Fruit fly (Drosophila melanogaster) whole organism, embryonic: ENCODE measurements around the gene CG5968.

Source experiments
- Awh ChIP-seq: fragments of 200-800 bp; sonication (Bioruptor generic); IDR thresholded peaks from 2 replicates; pipeline ENCODE4, ENCODE4 v1.3.6; 2022; ENCODE audit warnings: missing biosample characterization, missing genetic modification characterization
- BEAF-32 ChIP-seq: fragments of 200-800 bp; sonication (Bioruptor generic); optimal IDR thresholded peaks from 3 replicates; lab custom pipeline; 2017; ENCODE audit warnings: missing biosample characterization, missing genetic modification characterization, mild to moderate bottlenecking, moderate library complexity, missing genetic modification reagents
- CG10431 ChIP-seq: fragments of 200-800 bp; sonication (Bioruptor generic); optimal IDR thresholded peaks from 3 replicates; lab custom pipeline; 2018; ENCODE audit warnings: missing biosample characterization, mild to moderate bottlenecking, missing genetic modification characterization
- CG11398 ChIP-seq: fragments of 200-800 bp; sonication (Bioruptor generic); optimal IDR thresholded peaks from 2 replicates; lab custom pipeline; 2016; ENCODE audit warnings: missing biosample characterization, missing genetic modification characterization
- CG14014 ChIP-seq: fragments of 200-800 bp; sonication (Bioruptor generic); IDR thresholded peaks from 2 replicates; pipeline ENCODE4 v1.3.6; 2022; ENCODE audit warnings: missing biosample characterization, missing genetic modification characterization
- CG14441 ChIP-seq: fragments of 200-800 bp; sonication (Bioruptor generic); IDR thresholded peaks from 2 replicates; pipeline ENCODE4 v1.3.6; 2022; ENCODE audit warnings: missing biosample characterization, missing genetic modification characterization
- CG16779 ChIP-seq: fragments of 200-800 bp; sonication (Bioruptor generic); IDR thresholded peaks from 2 replicates; pipeline ENCODE4 v1.3.6; 2022; ENCODE audit warnings: missing biosample characterization, missing genetic modification characterization
- CG17385 ChIP-seq: fragments of 200-800 bp; sonication (Bioruptor generic); optimal IDR thresholded peaks from 3 replicates; lab custom pipeline; 2018; ENCODE audit warnings: missing biosample characterization, mild to moderate bottlenecking, missing genetic modification characterization
- CG18476 ChIP-seq: fragments of 200-800 bp; sonication (Bioruptor generic); optimal IDR thresholded peaks from 2 replicates; lab custom pipeline; 2016; ENCODE audit warnings: missing biosample characterization, mild to moderate bottlenecking, missing genetic modification characterization
- CG2129 ChIP-seq: fragments of 200-800 bp; sonication (Bioruptor generic); IDR thresholded peaks from 2 replicates; pipeline ENCODE4 v1.3.6; 2022; ENCODE audit warnings: missing biosample characterization, missing genetic modification characterization; ENCODE audit not compliant: partially characterized antibody
- CG2678 ChIP-seq: fragments of 200-800 bp; sonication (Bioruptor generic); optimal IDR thresholded peaks from 3 replicates; lab custom pipeline; 2019; ENCODE audit warnings: missing biosample characterization, mild to moderate bottlenecking, missing genetic modification characterization, moderate library complexity
- CG32772 ChIP-seq: fragments of 200-800 bp; sonication (Bioruptor generic); IDR thresholded peaks from 2 replicates; pipeline ENCODE4 v1.3.6; 2022; ENCODE audit warnings: missing biosample characterization, missing genetic modification characterization
- CG34376 ChIP-seq: fragments of 200-800 bp; sonication (Bioruptor generic); optimal IDR thresholded peaks from 2 replicates; lab custom pipeline; 2018; ENCODE audit warnings: missing biosample characterization, mild to moderate bottlenecking, missing genetic modification characterization
- CG8359 ChIP-seq: fragments of 200-800 bp; sonication (Bioruptor generic); optimal IDR thresholded peaks from 2 replicates; lab custom pipeline; 2017; ENCODE audit warnings: missing biosample characterization, mild to moderate bottlenecking, missing genetic modification characterization, borderline replicate concordance
- CkIIα-i1 ChIP-seq: fragments of 200-800 bp; sonication (Bioruptor generic); IDR thresholded peaks from 2 replicates; pipeline ENCODE4 v1.3.6; 2022; ENCODE audit warnings: missing biosample characterization, missing genetic modification characterization
- D ChIP-seq, 2 experiments: fragments of 200-800 bp in 1 of 2; fragments of >200 bp in 1 of 2; sonication (Bioruptor generic) in 1 of 2; optimal IDR thresholded peaks; 2 replicates in 1 of 2; 3 replicates in 1 of 2; lab custom pipeline; 2017; ENCODE audit warnings: mild to moderate bottlenecking in 1 of 2, missing biosample characterization in 1 of 2, missing genetic modification characterization in 1 of 2, missing genetic modification reagents in 1 of 2
- ERR ChIP-seq: fragments of 200-800 bp; sonication (Bioruptor generic); optimal IDR thresholded peaks from 2 replicates; lab custom pipeline; 2016; ENCODE audit warnings: missing biosample characterization, missing genetic modification characterization
- Hey ChIP-seq: fragments of 200-800 bp; sonication (Bioruptor generic); optimal IDR thresholded peaks from 3 replicates; lab custom pipeline; 2018; ENCODE audit warnings: missing biosample characterization, mild to moderate bottlenecking, missing genetic modification characterization
- NC2α ChIP-seq: fragments of 200-800 bp; sonication (Bioruptor generic); optimal IDR thresholded peaks from 2 replicates; lab custom pipeline; 2016; ENCODE audit warnings: missing biosample characterization, missing genetic modification characterization
- Pdp1 ChIP-seq, 2 experiments: fragments of 200-800 bp; sonication (Bioruptor generic); optimal IDR thresholded peaks; 3 replicates each; lab custom pipeline; 2016; ENCODE audit warnings: missing biosample characterization in 2 of 2, missing genetic modification characterization in 2 of 2, mild to moderate bottlenecking in 1 of 2, moderate library complexity in 1 of 2
- Sox100B ChIP-seq: fragments of 200-800 bp; sonication (Bioruptor generic); optimal IDR thresholded peaks from 3 replicates; lab custom pipeline; 2018; ENCODE audit warnings: missing biosample characterization, mild to moderate bottlenecking, missing genetic modification characterization
- TFAM ChIP-seq: fragments of 200-800 bp; sonication (Bioruptor generic); optimal IDR thresholded peaks from 2 replicates; lab custom pipeline; 2017; ENCODE audit warnings: missing biosample characterization, missing genetic modification characterization, inconsistent platforms
- Xbp1 ChIP-seq: fragments of 200-800 bp; sonication (Bioruptor generic); optimal IDR thresholded peaks from 3 replicates; lab custom pipeline; 2016; ENCODE audit warnings: missing biosample characterization, mild to moderate bottlenecking, missing genetic modification characterization
- abd-A ChIP-seq: fragments of 200-800 bp; sonication (Bioruptor generic); optimal IDR thresholded peaks from 3 replicates; lab custom pipeline; 2019; ENCODE audit warnings: missing biosample characterization, mild to moderate bottlenecking, missing genetic modification characterization, moderate library complexity
- aop ChIP-seq: fragments of 200-800 bp; sonication (Bioruptor generic); IDR thresholded peaks from 2 replicates; pipeline ENCODE4 v1.3.6; 2022; ENCODE audit warnings: missing biosample characterization, missing genetic modification characterization
- ato ChIP-seq: fragments of 200-800 bp; sonication (Bioruptor generic); IDR thresholded peaks from 2 replicates; pipeline ENCODE4 v1.3.6; 2022; ENCODE audit warnings: missing biosample characterization, missing genetic modification characterization; ENCODE audit not compliant: partially characterized antibody
- br ChIP-seq: fragments of >200 bp; optimal IDR thresholded peaks from 2 replicates; lab custom pipeline; 2017
- chm ChIP-seq: fragments of 200-800 bp; sonication (Bioruptor generic); IDR thresholded peaks from 2 replicates; pipeline ENCODE4 v1.3.6; 2022; ENCODE audit warnings: missing biosample characterization, missing genetic modification characterization
- chn ChIP-seq: fragments of 200-800 bp; sonication (Bioruptor generic); optimal IDR thresholded peaks from 2 replicates; lab custom pipeline; 2016; ENCODE audit warnings: missing biosample characterization, missing genetic modification characterization
- corto ChIP-seq: fragments of 200-800 bp; sonication (Bioruptor generic); optimal IDR thresholded peaks from 2 replicates; lab custom pipeline; 2016; ENCODE audit warnings: missing biosample characterization, mild to moderate bottlenecking, missing genetic modification characterization, moderate library complexity
- dpn ChIP-seq, 2 experiments: fragments of 200-800 bp; sonication (Bioruptor generic); optimal IDR thresholded peaks; 3 replicates each; lab custom pipeline; 2016; ENCODE audit warnings: missing biosample characterization in 2 of 2, missing genetic modification characterization in 2 of 2
- ftz-f1 ChIP-seq: fragments of 200-800 bp; sonication (Bioruptor generic); optimal IDR thresholded peaks from 2 replicates; lab custom pipeline; 2016; ENCODE audit warnings: missing biosample characterization, missing genetic modification characterization
- fu2 ChIP-seq: fragments of 200-800 bp; sonication (Bioruptor generic); optimal IDR thresholded peaks from 2 replicates; lab custom pipeline; 2016; ENCODE audit warnings: missing biosample characterization, missing genetic modification characterization
- gfzf ChIP-seq: fragments of 200-800 bp; sonication (Bioruptor generic); optimal IDR thresholded peaks from 2 replicates; lab custom pipeline; 2016; ENCODE audit warnings: missing biosample characterization, mild to moderate bottlenecking, missing genetic modification characterization, moderate library complexity
- hbn ChIP-seq: fragments of 200-800 bp; sonication (Bioruptor generic); IDR thresholded peaks from 2 replicates; pipeline ENCODE4 v1.3.6; 2022; ENCODE audit warnings: missing biosample characterization, missing genetic modification characterization; ENCODE audit not compliant: partially characterized antibody
- insv ChIP-seq, 2 experiments: fragments of 200-800 bp; sonication (Bioruptor generic); optimal IDR thresholded peaks; 3 replicates each; lab custom pipeline; 2016 to 2018; ENCODE audit warnings: missing biosample characterization in 2 of 2, missing genetic modification characterization in 2 of 2
- jigr1 ChIP-seq: fragments of 200-800 bp; sonication (Bioruptor generic); IDR thresholded peaks from 3 replicates; pipeline ENCODE4 v1.3.6; 2022; ENCODE audit warnings: missing biosample characterization, missing genetic modification characterization
- knrl ChIP-seq: fragments of 200-800 bp; sonication (Bioruptor generic); IDR thresholded peaks from 3 replicates; pipeline ENCODE4 v1.3.6; 2022; ENCODE audit warnings: missing biosample characterization, missing genetic modification characterization; ENCODE audit not compliant: partially characterized antibody
- lbe ChIP-seq: fragments of 200-800 bp; sonication (Bioruptor generic); optimal IDR thresholded peaks from 2 replicates; lab custom pipeline; 2016; ENCODE audit warnings: missing biosample characterization, mild to moderate bottlenecking, missing genetic modification characterization
- nom ChIP-seq: fragments of 200-800 bp; sonication (Bioruptor generic); optimal IDR thresholded peaks from 2 replicates; lab custom pipeline; 2017; ENCODE audit warnings: missing biosample characterization, missing genetic modification characterization, mild to moderate bottlenecking, moderate library complexity, missing genetic modification reagents
- otp ChIP-seq: fragments of 200-800 bp; sonication (Bioruptor generic); IDR thresholded peaks from 3 replicates; pipeline ENCODE4, ENCODE4 v1.3.6; 2022; ENCODE audit warnings: missing biosample characterization, missing genetic modification characterization
- pros ChIP-seq: fragments of 200-800 bp; sonication (Bioruptor generic); optimal IDR thresholded peaks from 3 replicates; lab custom pipeline; 2019; ENCODE audit warnings: missing biosample characterization, mild to moderate bottlenecking, missing genetic modification characterization, moderate library complexity
- psq ChIP-seq: fragments of 200-800 bp; sonication (Bioruptor generic); optimal IDR thresholded peaks from 2 replicates; lab custom pipeline; 2017; ENCODE audit warnings: missing biosample characterization, missing genetic modification characterization
- salm ChIP-seq: fragments of 200-800 bp; sonication (Bioruptor generic); optimal IDR thresholded peaks from 2 replicates; lab custom pipeline; 2018; ENCODE audit warnings: missing biosample characterization, mild to moderate bottlenecking, missing genetic modification characterization
- so ChIP-seq: fragments of 200-800 bp; sonication (Bioruptor generic); IDR thresholded peaks from 3 replicates; pipeline ENCODE4 v1.3.6; 2022; ENCODE audit warnings: missing biosample characterization, missing genetic modification characterization
- zfh2 ChIP-seq: fragments of 200-800 bp; sonication (Bioruptor generic); optimal IDR thresholded peaks from 2 replicates; lab custom pipeline; 2016; ENCODE audit warnings: missing biosample characterization, missing genetic modification characterization

The CG5968 gene

DNA sequence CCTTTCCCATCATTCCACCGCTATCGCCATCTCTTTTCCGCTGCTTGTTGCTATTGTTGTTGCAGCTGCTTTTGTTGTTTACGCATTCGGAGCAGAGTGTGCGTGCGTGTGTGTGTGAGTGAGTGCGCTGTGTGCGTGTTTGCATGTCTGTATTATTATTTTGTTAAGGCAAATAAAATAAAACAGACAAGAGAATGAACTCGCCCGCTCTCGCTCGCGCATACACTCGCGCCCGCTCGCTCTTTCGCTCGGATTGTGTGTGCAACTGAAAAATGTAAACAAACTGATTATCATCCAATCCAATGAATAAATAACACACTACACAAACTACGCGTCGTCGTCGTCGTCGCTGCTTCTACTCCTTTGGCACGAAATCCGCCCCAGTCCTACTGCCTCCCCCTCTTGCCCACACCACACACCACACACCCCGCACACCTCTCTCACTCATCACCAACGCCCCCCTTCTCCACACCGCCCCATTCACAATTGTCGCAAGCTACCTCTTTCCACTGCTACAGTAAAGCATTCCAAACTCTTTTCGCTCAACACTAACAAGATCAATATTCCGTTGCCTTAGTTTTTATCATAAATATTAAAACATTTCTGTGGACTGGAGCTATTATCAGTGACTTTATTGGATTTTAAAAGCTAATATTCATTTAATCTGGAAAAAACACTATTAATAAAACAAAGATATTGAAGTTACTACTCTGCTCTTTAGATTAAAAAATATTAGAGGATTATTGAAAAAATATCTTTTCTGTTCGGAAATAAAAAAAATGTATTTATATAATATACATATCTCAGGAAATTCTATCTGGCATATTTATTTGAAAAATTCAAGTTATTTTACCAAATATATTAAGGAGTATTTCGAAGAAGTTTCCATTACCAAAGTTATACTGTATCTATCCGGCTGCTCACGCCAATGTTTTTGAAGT lies 28.1 kb downstream of the CG5968 start (continued):
- TF ChIP-seq chn (peak; percentile 67), CkIIα-i1 (no peak), nom (peak; percentile 88), CG16779 (GFP tag; lab: Robert Waterston, UW) (0 out of 2 replicates have a peak, but pooled peaks have one; percentile 15), CG8359 (GFP tag; lab: Kevin White, UChicago) (peak; percentile 93), BEAF-32 (GFP tag; lab: Kevin White, UChicago) (no peak), TFAM (GFP tag; lab: Kevin White, UChicago) (peak; percentile 90), CG14441 (GFP tag; lab: Robert Waterston, UW) (peak; percentile 62; the same call in 1 of the 2 replicates), so (GFP tag; lab: Robert Waterston, UW) (peak; percentile 87; the same call in 2 of the 3 replicates), dpn (GFP tag; optimal IDR thresholded peaks at IDR 0.05; lab: Kevin White, UChicago) (peak; percentile 44), chm (GFP tag; lab: Robert Waterston, UW) (peak; percentile 91), CG34376 (GFP tag; lab: Kevin White, UChicago) (peak; percentile 90), Sox100B (GFP tag; lab: Kevin White, UChicago) (peak; percentile 91), Awh (peak; percentile 85), zfh2 (GFP tag; lab: Kevin White, UChicago) (no peak), ERR (peak; percentile 31), abd-A (tag; lab: Kevin White, UChicago) (peak; percentile 87), pros (peak; percentile 68), CG10431 (GFP tag; lab: Kevin White, UChicago) (peak; percentile 91), ato (GFP tag; lab: Robert Waterston, UW) (peak; percentile 35; the same call in 1 of the 2 replicates), CG11398 (GFP tag; lab: Kevin White, UChicago) (peak; percentile 91), CG2129 (no peak), salm (tag; lab: Kevin White, UChicago) (peak; percentile 96), CG18476 (peak; percentile 39), Pdp1 (GFP tag; optimal IDR thresholded peaks at IDR 0.05; lab: Kevin White, UChicago) (peak; percentile 54 to 66), otp (GFP tag; lab: Robert Waterston, UW) (peak; percentile 93), psq (GFP tag; lab: Kevin White, UChicago) (peak; percentile 89), hbn (GFP tag; lab: Robert Waterston, UW) (no peak), corto (GFP tag; lab: Kevin White, UChicago) (no peak), gfzf (GFP tag; lab: Kevin White, UChicago) (no peak), D (optimal IDR thresholded peaks at IDR 0.05; lab: Kevin White, UChicago) (peak; percentile 51), D (GFP tag; optimal IDR thresholded peaks at IDR 0.05; lab: Kevin White, UChicago) (peak; percentile 93), CG14014 (GFP tag; lab: Robert Waterston, UW) (peak; percentile 76; the same call in 1 of the 2 replicates), CG17385 (GFP tag; lab: Kevin White, UChicago) (peak; percentile 77), NC2α (GFP tag; lab: Kevin White, UChicago) (peak; percentile 89), fu2 (peak; percentile 56), jigr1 (GFP tag; lab: Robert Waterston, UW) (no peak), aop (no peak), CG32772 (GFP tag; lab: Robert Waterston, UW) (no peak; the same call in 1 of the 2 replicates), knrl (GFP tag; lab: Robert Waterston, UW) (no peak), CG2678 (peak; percentile 86), ftz-f1 (GFP tag; lab: Kevin White, UChicago) (no peak), br (lab: Kevin White, UChicago) (no peak), lbe (GFP tag; lab: Kevin White, UChicago) (no peak), Xbp1 (GFP tag; lab: Kevin White, UChicago) (no peak), Hey (tag; lab: Kevin White, UChicago) (peak; percentile 85), insv (GFP tag; optimal IDR thresholded peaks at IDR 0.05; lab: Kevin White, UChicago) (peak in 1 of 2 experiments; percentile 75)
